Worm (Caenorhabditis elegans) whole organism, young adult: ENCODE results near the gene srh-257.

Source experiments
- B0035.1 ChIP-seq: sonication (generic microtip); optimal IDR thresholded peaks from 2 replicates; lab custom pipeline; 2016; ENCODE audit warnings: missing genetic modification characterization, mild to moderate bottlenecking, missing compliant biosample characterization, missing genotype, missing genetic modification reagents
- C06A6.2 ChIP-seq: fragments of 200-800 bp; sonication (Bioruptor generic); conservative IDR thresholded peaks from 2 replicates; pipeline ENCODE4 v1.3.6; 2022; ENCODE audit warnings: missing genetic modification characterization, missing compliant biosample characterization
- C17E4.6 ChIP-seq: fragments of 200-800 bp; sonication (Bioruptor generic); IDR thresholded peaks from 2 replicates; pipeline ENCODE4 v1.3.6; 2022; ENCODE audit warnings: missing genetic modification reagents, missing genetic modification characterization, missing compliant biosample characterization
- D2030.7 ChIP-seq: fragments of 200-800 bp; sonication (Bioruptor generic); IDR thresholded peaks from 2 replicates; pipeline ENCODE4 v1.3.6; 2022; ENCODE audit warnings: missing genetic modification reagents, missing genetic modification characterization, missing compliant biosample characterization
- F23B12.7 ChIP-seq: sonication (generic microtip); optimal IDR thresholded peaks from 2 replicates; lab custom pipeline; 2017; ENCODE audit warnings: missing genetic modification characterization, mild to moderate bottlenecking, missing compliant biosample characterization, antibody characterized with exemption, moderate library complexity; ENCODE audit not compliant: insufficient read depth
- F39B2.1 ChIP-seq: fragments of 200-800 bp; sonication (Bioruptor generic); IDR thresholded peaks from 2 replicates; pipeline ENCODE4 v1.3.6; 2022; ENCODE audit warnings: missing genetic modification reagents, missing genetic modification characterization, missing compliant biosample characterization
- T07F8.4 ChIP-seq: sonication (generic microtip); optimal IDR thresholded peaks from 2 replicates; lab custom pipeline; 2016; ENCODE audit warnings: mild to moderate bottlenecking, missing genetic modification characterization, moderate library complexity, missing compliant biosample characterization
- T26A5.8 ChIP-seq: sonication (generic microtip); optimal IDR thresholded peaks from 2 replicates; lab custom pipeline; 2016; ENCODE audit warnings: missing genetic modification characterization, missing compliant biosample characterization
- Y53G8AR.9 ChIP-seq: fragments of 200-800 bp; sonication (Bioruptor generic); conservative IDR thresholded peaks from 2 replicates; pipeline ENCODE4 v1.3.6; 2022; ENCODE audit warnings: missing genetic modification reagents, missing genetic modification characterization, missing compliant biosample characterization
- Y56A3A.18 ChIP-seq: fragments of 200-800 bp; sonication (Bioruptor generic); IDR thresholded peaks from 2 replicates; pipeline ENCODE4 v1.3.6; 2022; ENCODE audit warnings: missing genetic modification reagents, missing genetic modification characterization, missing compliant biosample characterization
- ZK185.1 ChIP-seq: sonication (generic microtip); optimal IDR thresholded peaks from 2 replicates; lab custom pipeline; 2016; ENCODE audit warnings: mild to moderate bottlenecking, missing genetic modification characterization, missing compliant biosample characterization; ENCODE audit not compliant: poor library complexity, severe bottlenecking
- attf-3 ChIP-seq: fragments of 200-800 bp; sonication (Bioruptor generic); conservative IDR thresholded peaks from 2 replicates; pipeline ENCODE4 v1.3.6; 2022; ENCODE audit warnings: missing genetic modification reagents, missing genetic modification characterization, missing compliant biosample characterization
- bed-2 ChIP-seq: fragments of 200-800 bp; sonication (Bioruptor generic); IDR thresholded peaks from 2 replicates; pipeline ENCODE4 v1.3.6; 2022; ENCODE audit warnings: missing genetic modification reagents, missing genetic modification characterization, missing compliant biosample characterization
- ceh-100 ChIP-seq: fragments of 200-800 bp; sonication (Bioruptor generic); IDR thresholded peaks from 2 replicates; pipeline ENCODE4 v1.3.6; 2022; ENCODE audit warnings: missing genetic modification reagents, missing genetic modification characterization, missing compliant biosample characterization
- die-1 ChIP-seq: sonication (generic microtip); optimal IDR thresholded peaks from 2 replicates; lab custom pipeline; 2016; ENCODE audit warnings: missing genotype, mild to moderate bottlenecking, missing genetic modification characterization, missing compliant biosample characterization
- gei-17 ChIP-seq: fragments of 200-800 bp; sonication (Bioruptor generic); optimal IDR thresholded peaks from 2 replicates; lab custom pipeline; 2018; ENCODE audit warnings: mild to moderate bottlenecking, missing genetic modification characterization, missing compliant biosample characterization
- hlh-12 ChIP-seq: sonication (generic microtip); optimal IDR thresholded peaks from 2 replicates; lab custom pipeline; 2016; ENCODE audit warnings: missing genetic modification characterization, missing compliant biosample characterization
- hmg-1.2 ChIP-seq: fragments of 200-800 bp; sonication (Bioruptor generic); IDR thresholded peaks from 2 replicates; pipeline ENCODE4 v1.3.6; 2022; ENCODE audit warnings: missing genetic modification reagents, missing genetic modification characterization, missing compliant biosample characterization
- lag-1 ChIP-seq: fragments of 200-800 bp; sonication (Bioruptor generic); IDR thresholded peaks from 2 replicates; pipeline ENCODE4 v1.3.6; 2022; ENCODE audit warnings: missing genetic modification reagents, missing genetic modification characterization, missing compliant biosample characterization
- let-526 ChIP-seq: fragments of 200-800 bp; sonication (Bioruptor generic); IDR thresholded peaks from 2 replicates; pipeline ENCODE4 v1.3.6; 2022; ENCODE audit warnings: missing genetic modification reagents, missing genetic modification characterization, missing compliant biosample characterization
- lin-26 ChIP-seq: fragments of 200-800 bp; sonication (Bioruptor generic); IDR thresholded peaks from 2 replicates; pipeline ENCODE4 v1.3.6; 2022; ENCODE audit warnings: missing genetic modification reagents, missing genetic modification characterization, missing compliant biosample characterization
- lin-54 ChIP-seq: fragments of 200-800 bp; sonication (Bioruptor generic); optimal IDR thresholded peaks from 2 replicates; lab custom pipeline; 2018; ENCODE audit warnings: mild to moderate bottlenecking, missing genetic modification characterization, missing compliant biosample characterization
- mes-4 ChIP-seq: sonication (generic microtip); optimal IDR thresholded peaks from 2 replicates; lab custom pipeline; 2016; ENCODE audit warnings: missing genotype, missing genetic modification characterization, missing compliant biosample characterization
- mxl-1 ChIP-seq: sonication (generic microtip); optimal IDR thresholded peaks from 2 replicates; lab custom pipeline; 2016; ENCODE audit warnings: missing genetic modification characterization, missing compliant biosample characterization
- nfya-2 ChIP-seq: fragments of 200-800 bp; sonication (Bioruptor generic); IDR thresholded peaks from 2 replicates; pipeline ENCODE4 v1.3.6; 2022; ENCODE audit warnings: missing genetic modification reagents, missing genetic modification characterization, missing compliant biosample characterization
- nfyb-1 ChIP-seq: fragments of 200-800 bp; sonication (Bioruptor generic); IDR thresholded peaks from 2 replicates; pipeline ENCODE4 v1.3.6; 2022; ENCODE audit warnings: missing genetic modification reagents, missing genetic modification characterization, missing compliant biosample characterization
- nhr-120 ChIP-seq: fragments of 200-800 bp; sonication (Bioruptor generic); IDR thresholded peaks from 2 replicates; pipeline ENCODE4 v1.3.6; 2022; ENCODE audit warnings: missing genetic modification characterization, missing compliant biosample characterization
- nhr-80 ChIP-seq: sonication (generic microtip); optimal IDR thresholded peaks from 2 replicates; lab custom pipeline; 2016; ENCODE audit warnings: missing genetic modification characterization, missing compliant biosample characterization
- nhr-90 ChIP-seq: sonication (generic microtip); optimal IDR thresholded peaks from 2 replicates; lab custom pipeline; 2016; ENCODE audit warnings: missing genotype, mild to moderate bottlenecking, missing genetic modification characterization, missing compliant biosample characterization
- rec-8 ChIP-seq, 2 experiments: sonication (generic microtip); optimal IDR thresholded peaks; 2 replicates each; lab custom pipeline; 2016; ENCODE audit warnings: mild to moderate bottlenecking in 2 of 2, missing genetic modification characterization in 2 of 2, missing genetic modification reagents in 2 of 2, missing genotype in 2 of 2, missing biosample characterization in 1 of 2, missing compliant biosample characterization in 1 of 2, moderate library complexity in 1 of 2
- sea-2 ChIP-seq: fragments of 200-800 bp; sonication (Bioruptor generic); IDR thresholded peaks from 2 replicates; pipeline ENCODE4 v1.3.6; 2022; ENCODE audit warnings: missing genetic modification characterization, missing compliant biosample characterization
- snpc-1.1 ChIP-seq: sonication (generic microtip); optimal IDR thresholded peaks from 2 replicates; lab custom pipeline; 2017; ENCODE audit warnings: missing genetic modification characterization, mild to moderate bottlenecking, missing compliant biosample characterization, antibody characterized with exemption, moderate library complexity, missing genotype, missing genetic modification reagents; ENCODE audit not compliant: insufficient read depth
- somi-1 ChIP-seq: fragments of 200-800 bp; sonication (Bioruptor generic); optimal IDR thresholded peaks from 2 replicates; lab custom pipeline; 2018; ENCODE audit warnings: mild to moderate bottlenecking, missing genetic modification characterization, missing compliant biosample characterization
- sptf-2 ChIP-seq: fragments of 200-800 bp; sonication (Bioruptor generic); optimal IDR thresholded peaks from 2 replicates; lab custom pipeline; 2018; ENCODE audit warnings: mild to moderate bottlenecking, missing genetic modification characterization, missing compliant biosample characterization
- tbp1 ChIP-seq: fragments of 200-800 bp; sonication (Bioruptor generic); optimal IDR thresholded peaks from 2 replicates; lab custom pipeline; 2018; ENCODE audit warnings: mild to moderate bottlenecking, missing genetic modification characterization, missing compliant biosample characterization
- tbx-9 ChIP-seq: sonication (generic microtip); optimal IDR thresholded peaks from 2 replicates; lab custom pipeline; 2016; ENCODE audit warnings: borderline replicate concordance, missing genetic modification characterization, inconsistent platforms, missing compliant biosample characterization
- ztf-18 ChIP-seq: sonication (generic microtip); optimal IDR thresholded peaks from 2 replicates; lab custom pipeline; 2016; ENCODE audit warnings: missing genotype, mild to moderate bottlenecking, missing genetic modification characterization, missing compliant biosample characterization

Gene srh-257

ce11 chrV:15406928-15407327, at the start of gene srh-257:
srh-257 (plus strand) TSS chrV:15407228.
- TF ChIP-seq sea-2 (GFP tag; lab: Robert Waterston, UW) (no peak), T26A5.8 (no peak), B0035.1 (tag; lab: Kevin White, UChicago) (no peak), D2030.7 (no peak)

- TF ChIP-seq hmg-1.2 (GFP tag; lab: Robert Waterston, UW): 0 out of 2 replicates have a peak, but pooled peaks have one; percentile 45
Observed at ce11 chrV:15361412-15361811, 45.6 kb upstream of the srh-257 start, which contains the start of gene ech-1.1. ech-1.1 (minus strand) TSS chrV:15361512.

ce11 chrV:15367770-15368169, 39.3 kb upstream of the srh-257 start:
- TF ChIP-seq ZK185.1 (tag; lab: Kevin White, UChicago): no peak
- TF ChIP-seq F23B12.7: no peak
- TF ChIP-seq T26A5.8: no peak
- TF ChIP-seq lag-1: no peak
- TF ChIP-seq nfya-2 (GFP tag; lab: Robert Waterston, UW): no peak
- TF ChIP-seq lin-26 (GFP tag; lab: Robert Waterston, UW): no peak
- TF ChIP-seq nhr-90: no peak
- TF ChIP-seq Y53G8AR.9: no peak
- no peak for TF ChIP-seq ceh-100 (GFP tag; lab: Robert Waterston, UW)
- TF ChIP-seq nfyb-1 (GFP tag; lab: Robert Waterston, UW): no peak
- TF ChIP-seq mxl-1: no peak
- no peak for TF ChIP-seq F39B2.1 (GFP tag; lab: Robert Waterston, UW)
- TF ChIP-seq C17E4.6: no peak
- no peak for TF ChIP-seq nhr-120 (GFP tag; lab: Robert Waterston, UW)
- no peak for TF ChIP-seq bed-2 (GFP tag; lab: Robert Waterston, UW)
- TF ChIP-seq ztf-18 (tag; lab: Kevin White, UChicago): no peak
- TF ChIP-seq snpc-1.1 (tag; lab: Kevin White, UChicago): no peak
- TF ChIP-seq sptf-2 (GFP tag; lab: Kevin White, UChicago): no peak
- no peak for TF ChIP-seq C06A6.2 (GFP tag; lab: Robert Waterston, UW)
- TF ChIP-seq attf-3 (GFP tag; lab: Robert Waterston, UW): no peak

- TF ChIP-seq mes-4: no peak
- TF ChIP-seq gei-17 (GFP tag; lab: Kevin White, UChicago): no peak
- no peak for TF ChIP-seq tbp1 (GFP tag; lab: Kevin White, UChicago)
- TF ChIP-seq let-526 (GFP tag; lab: Robert Waterston, UW): no peak
- TF ChIP-seq nhr-90: no peak
- TF ChIP-seq die-1 (tag; lab: Kevin White, UChicago): no peak
- TF ChIP-seq F39B2.1 (GFP tag; lab: Robert Waterston, UW): no peak
- TF ChIP-seq T07F8.4 (tag; lab: Kevin White, UChicago): no peak
- TF ChIP-seq hlh-12 (tag; lab: Kevin White, UChicago): no peak
- TF ChIP-seq lin-54 (GFP tag; lab: Kevin White, UChicago): no peak
- TF ChIP-seq ceh-100 (GFP tag; lab: Robert Waterston, UW): no peak
- TF ChIP-seq nhr-80 (tag; lab: Kevin White, UChicago): no peak
- no peak for TF ChIP-seq Y56A3A.18 (GFP tag; lab: Robert Waterston, UW)
- no peak for TF ChIP-seq rec-8 (tag; optimal IDR thresholded peaks at IDR 0.05; lab: Kevin White, UChicago)
- TF ChIP-seq tbx-9 (tag; lab: Kevin White, UChicago): no peak
- TF ChIP-seq somi-1 (GFP tag; lab: Kevin White, UChicago): no peak
Observed at ce11 chrV:15369707-15370106, 37.3 kb upstream of the srh-257 start, which contains the start of gene nhr-269. nhr-269 (minus strand) TSS chrV:15369807.
